Worm (Caenorhabditis elegans): ENCODE data around the gene ZC443.7.

Gene ZC443.7

ce11 chrV:12806190-12806589, at the start of gene ZC443.7:
Gene ZC443.7 (plus strand): TSS chrV:12806490.
- TF ChIP-seq egl-5 (tag; optimal IDR thresholded peaks at IDR 0.05), result no peak
- TF ChIP-seq lin-15B (tag; optimal IDR thresholded peaks at IDR 0.05), result no peak
- TF ChIP-seq nfya-1 (tag; optimal IDR thresholded peaks at IDR 0.05; ENCODE audit: insufficient read depth), result no peak
- TF ChIP-seq ztf-4 (tag; optimal IDR thresholded peaks at IDR 0.05), result no peak
- no peak for TF ChIP-seq ztf-11 (tag; optimal IDR thresholded peaks at IDR 0.05)
- no peak for TF ChIP-seq hmg-11 (tag; optimal IDR thresholded peaks at IDR 0.05)
- no peak for TF ChIP-seq zag-1 (tag; optimal IDR thresholded peaks at IDR 0.05)
- no peak for TF ChIP-seq nhr-77 (tag; optimal IDR thresholded peaks at IDR 0.05)
- TF ChIP-seq snpc-4 (tag; optimal IDR thresholded peaks at IDR 0.05), result no peak
- no peak for TF ChIP-seq nhr-76 (tag; optimal IDR thresholded peaks at IDR 0.05)
- no peak for TF ChIP-seq pha-4 (tag; optimal IDR thresholded peaks at IDR 0.05)
- TF ChIP-seq tbx-2 (tag; optimal IDR thresholded peaks at IDR 0.05), result no peak
- no peak for TF ChIP-seq nhr-12 (tag; optimal IDR thresholded peaks at IDR 0.05)
- no peak for TF ChIP-seq fos-1 (tag; optimal IDR thresholded peaks at IDR 0.05)

ce11 chrV:12759660-12760059, 46.6 kb upstream of the ZC443.7 start, which contains the start of gene papl-1:
Gene papl-1 (minus strand): TSS chrV:12759760.
- no peak for TF ChIP-seq unc-62 (GFP tag; optimal IDR thresholded peaks at IDR 0.05)
- TF ChIP-seq tbx-2 (tag; optimal IDR thresholded peaks at IDR 0.05), result no peak
- no peak for TF ChIP-seq nhr-43 (tag; optimal IDR thresholded peaks at IDR 0.05; ENCODE audit: poor library complexity, severe bottlenecking)
- no peak for TF ChIP-seq nfya-1 (tag; optimal IDR thresholded peaks at IDR 0.05; ENCODE audit: insufficient read depth)
- TF ChIP-seq nhr-67 (tag; optimal IDR thresholded peaks at IDR 0.05), result no peak
- no peak for TF ChIP-seq nhr-77 (tag; optimal IDR thresholded peaks at IDR 0.05)
- TF ChIP-seq lin-39 (tag; optimal IDR thresholded peaks at IDR 0.05), result no peak

ce11 chrV:12760913-12761312, 45.4 kb upstream of the ZC443.7 start, which contains the start of gene F18E2.15:
Gene F18E2.15 (minus strand): TSS chrV:12761013.
- no peak for TF ChIP-seq ztf-11 (tag; optimal IDR thresholded peaks at IDR 0.05)
- no peak for TF ChIP-seq nhr-237 (tag; optimal IDR thresholded peaks at IDR 0.05)
- no peak for TF ChIP-seq ceh-16 (tag; optimal IDR thresholded peaks at IDR 0.05)
- TF ChIP-seq nhr-43 (tag; optimal IDR thresholded peaks at IDR 0.05; ENCODE audit: poor library complexity, severe bottlenecking), result no peak
- no peak for TF ChIP-seq unc-62 (GFP tag; optimal IDR thresholded peaks at IDR 0.05)

ce11 chrV:12763291-12763995, 42.8 kb upstream of the ZC443.7 start, which contains the start of the genes abcf-1 and scc-3:
Gene abcf-1 (minus strand): TSS chrV:12763375.
Gene scc-3 (plus strand): TSS chrV:12763945.
- TF ChIP-seq pqm-1 (tag; optimal IDR thresholded peaks at IDR 0.05) (peak; percentile 2), nfya-1 (tag; optimal IDR thresholded peaks at IDR 0.05; ENCODE audit: insufficient read depth) (peak; percentile 78), lin-15B (tag; optimal IDR thresholded peaks at IDR 0.05) (peak; percentile 22), nhr-76 (tag; optimal IDR thresholded peaks at IDR 0.05) (no peak), unc-62 (GFP tag; optimal IDR thresholded peaks at IDR 0.05) (no peak), snpc-4 (tag; optimal IDR thresholded peaks at IDR 0.05) (no peak), elt-2 (tag; optimal IDR thresholded peaks at IDR 0.05) (no peak), daf-12 (tag; optimal IDR thresholded peaks at IDR 0.05) (no peak), nhr-67 (tag; optimal IDR thresholded peaks at IDR 0.05) (no peak), ZK546.5 (tag; optimal IDR thresholded peaks at IDR 0.05) (no peak), aly-2 (tag; optimal IDR thresholded peaks at IDR 0.05) (no peak), nhr-11 (tag; optimal IDR thresholded peaks at IDR 0.05) (no peak), nhr-237 (tag; optimal IDR thresholded peaks at IDR 0.05) (no peak), fos-1 (tag; optimal IDR thresholded peaks at IDR 0.05) (no peak), hmg-11 (tag; optimal IDR thresholded peaks at IDR 0.05) (no peak), nhr-43 (tag; optimal IDR thresholded peaks at IDR 0.05; ENCODE audit: poor library complexity, severe bottlenecking) (no peak), egl-27 (tag; optimal IDR thresholded peaks at IDR 0.05) (no peak), egl-5 (tag; optimal IDR thresholded peaks at IDR 0.05) (no peak), nhr-25 (tag; optimal IDR thresholded peaks at IDR 0.05) (no peak), ztf-4 (tag; optimal IDR thresholded peaks at IDR 0.05) (no peak), pha-4 (tag; optimal IDR thresholded peaks at IDR 0.05) (peak; percentile 80)

- no peak for TF ChIP-seq nhr-28 (tag; optimal IDR thresholded peaks at IDR 0.05)
Measured at ce11 chrV:12768946-12769345, 37.3 kb upstream of the ZC443.7 start, which contains the start of gene srt-43. Gene srt-43 (plus strand): TSS chrV:12769246.

- TF ChIP-seq ceh-9 (tag; optimal IDR thresholded peaks at IDR 0.05) (no peak), nhr-23 (tag; optimal IDR thresholded peaks at IDR 0.05) (no peak), nhr-28 (tag; optimal IDR thresholded peaks at IDR 0.05) (no peak), jun-1 (tag; optimal IDR thresholded peaks at IDR 0.05) (no peak), egl-27 (tag; optimal IDR thresholded peaks at IDR 0.05) (no peak), daf-12 (tag; optimal IDR thresholded peaks at IDR 0.05) (no peak), lin-39 (tag; optimal IDR thresholded peaks at IDR 0.05) (no peak)
Measured at ce11 chrV:12773222-12773621, 33.1 kb upstream of the ZC443.7 start, which contains the start of gene ZC455.1. Gene ZC455.1 (plus strand): TSS chrV:12773522.
